Fruit fly (Drosophila melanogaster) whole organism, wandering third instar larva: Measurements from ENCODE around the gene sofe.

Experiments
- Abd-B ChIP-seq: fragments of >200 bp; optimal IDR thresholded peaks from 2 replicates; lab custom pipeline; 2017; ENCODE audit warnings: missing biosample characterization, missing genetic modification characterization
- CG32264 ChIP-seq: fragments of 200-800 bp; sonication (Bioruptor generic); optimal IDR thresholded peaks from 2 replicates; lab custom pipeline; 2016; ENCODE audit warnings: missing biosample characterization, missing genetic modification characterization
- CG9705 ChIP-seq: fragments of 200-800 bp; sonication (Bioruptor generic); optimal IDR thresholded peaks from 2 replicates; lab custom pipeline; 2018; ENCODE audit warnings: missing biosample characterization, mild to moderate bottlenecking, missing genetic modification characterization
- Dfd ChIP-seq: fragments of >200 bp; optimal IDR thresholded peaks from 2 replicates; lab custom pipeline; 2017; ENCODE audit warnings: missing biosample characterization, missing genetic modification characterization
- Dif ChIP-seq: fragments of 200-275, 200-300 bp; sonication (Bioruptor generic); optimal IDR thresholded peaks from 2 replicates; lab custom pipeline; 2018; ENCODE audit warnings: missing biosample characterization, missing genetic modification characterization; ENCODE audit not compliant: partially characterized antibody
- GATAd ChIP-seq: sonication (Bioruptor generic); optimal IDR thresholded peaks from 2 replicates; lab custom pipeline; 2016; ENCODE audit warnings: missing biosample characterization, missing genetic modification characterization
- HLH106 ChIP-seq: fragments of 200-800 bp; optimal IDR thresholded peaks from 3 replicates; lab custom pipeline; 2019; ENCODE audit warnings: missing biosample characterization, mild to moderate bottlenecking, missing genetic modification characterization, moderate library complexity
- Hr78 ChIP-seq: fragments of >200 bp; optimal IDR thresholded peaks from 2 replicates; lab custom pipeline; 2017; ENCODE audit warnings: missing biosample characterization, missing genetic modification characterization
- Hr83 ChIP-seq: fragments of 200-300 bp; sonication (Bioruptor generic); optimal IDR thresholded peaks from 2 replicates; lab custom pipeline; 2016; ENCODE audit warnings: missing biosample characterization, mild to moderate bottlenecking, missing genetic modification characterization, moderate library complexity; ENCODE audit not compliant: poor library complexity, severe bottlenecking
- Jra ChIP-seq: sonication (Bioruptor generic); optimal IDR thresholded peaks from 2 replicates; lab custom pipeline; 2016; ENCODE audit warnings: missing biosample characterization, missing genetic modification characterization
- Mio ChIP-seq: sonication (Bioruptor generic); optimal IDR thresholded peaks from 2 replicates; lab custom pipeline; 2016; ENCODE audit warnings: missing biosample characterization, missing genetic modification characterization
- Myc ChIP-seq: fragments of >200 bp; optimal IDR thresholded peaks from 2 replicates; lab custom pipeline; 2017
- N ChIP-seq: fragments of >200 bp; optimal IDR thresholded peaks from 2 replicates; lab custom pipeline; 2018; ENCODE audit warnings: missing biosample characterization, missing external identifiers, missing genetic modification characterization
- OdsH ChIP-seq: fragments of 200-800 bp; sonication (Bioruptor generic); optimal IDR thresholded peaks from 2 replicates; lab custom pipeline; 2016; ENCODE audit warnings: missing biosample characterization, mild to moderate bottlenecking, missing genetic modification characterization
- Rel ChIP-seq, 2 experiments: fragments of 200-800 bp; sonication (Bioruptor generic) in 1 of 2; optimal IDR thresholded peaks; 2 replicates in 1 of 2; 3 replicates in 1 of 2; lab custom pipeline; 2016 to 2019; ENCODE audit warnings: mild to moderate bottlenecking in 2 of 2, missing biosample characterization in 2 of 2, missing genetic modification characterization in 2 of 2, moderate library complexity in 1 of 2
- Sp1 ChIP-seq: fragments of 200-800 bp; sonication (Bioruptor generic); optimal IDR thresholded peaks from 3 replicates; lab custom pipeline; 2019; ENCODE audit warnings: missing biosample characterization, mild to moderate bottlenecking, missing genetic modification characterization, moderate library complexity
- Vsx2 ChIP-seq: fragments of 200-300, 225-300 bp; sonication (Bioruptor generic); optimal IDR thresholded peaks from 2 replicates; lab custom pipeline; 2018; ENCODE audit warnings: missing biosample characterization, missing genetic modification characterization; ENCODE audit not compliant: partially characterized antibody
- br ChIP-seq: fragments of 200-800 bp; sonication (Bioruptor generic); optimal IDR thresholded peaks from 2 replicates; lab custom pipeline; 2016; ENCODE audit warnings: missing biosample characterization, missing genetic modification characterization
- dl ChIP-seq, 2 experiments: fragments of 175-275, 200-275 bp in 1 of 2; fragments of 200-275 bp in 1 of 2; sonication (Bioruptor generic); optimal IDR thresholded peaks; lab custom pipeline; 2018; ENCODE audit warnings: mild to moderate bottlenecking in 2 of 2, missing biosample characterization in 2 of 2, missing genetic modification characterization in 2 of 2, moderate library complexity in 2 of 2; ENCODE audit not compliant: partially characterized antibody in 2 of 2, insufficient read depth in 1 of 2
- dmrt93B ChIP-seq: fragments of 200-800 bp; sonication (Bioruptor generic); optimal IDR thresholded peaks from 2 replicates; lab custom pipeline; 2018; ENCODE audit warnings: missing biosample characterization, mild to moderate bottlenecking, missing genetic modification characterization
- dsf ChIP-seq: sonication (Bioruptor generic); optimal IDR thresholded peaks from 2 replicates; lab custom pipeline; 2016; ENCODE audit warnings: missing biosample characterization, missing genetic modification characterization, borderline replicate concordance
- ey ChIP-seq: fragments of 200-800 bp; sonication (Bioruptor generic); optimal IDR thresholded peaks from 2 replicates; lab custom pipeline; 2016; ENCODE audit warnings: missing biosample characterization, missing genetic modification characterization
- foxo ChIP-seq, 2 experiments: fragments of 200-800 bp; sonication (Bioruptor generic); optimal IDR thresholded peaks; 2 replicates in 1 of 2; 3 replicates in 1 of 2; lab custom pipeline; 2016 to 2017; ENCODE audit warnings: missing biosample characterization in 2 of 2, missing genetic modification characterization in 2 of 2
- fru ChIP-seq: fragments of 200-800 bp; sonication (Bioruptor generic); optimal IDR thresholded peaks from 3 replicates; lab custom pipeline; 2016; ENCODE audit warnings: missing biosample characterization, mild to moderate bottlenecking, missing genetic modification characterization
- h ChIP-seq: fragments of 200-800 bp; sonication (Bioruptor generic); optimal IDR thresholded peaks from 3 replicates; lab custom pipeline; 2016; ENCODE audit warnings: missing biosample characterization, mild to moderate bottlenecking, missing genetic modification characterization
- jim ChIP-seq: fragments of 175-275, 200-325 bp; sonication (Bioruptor generic); optimal IDR thresholded peaks from 2 replicates; lab custom pipeline; 2016; ENCODE audit warnings: missing biosample characterization, mild to moderate bottlenecking, missing genetic modification characterization
- lola ChIP-seq: fragments of >200 bp; optimal IDR thresholded peaks from 2 replicates; lab custom pipeline; 2017; ENCODE audit warnings: missing biosample characterization, missing genetic modification characterization
- pan ChIP-seq: fragments of >200 bp; optimal IDR thresholded peaks from 2 replicates; lab custom pipeline; 2017
- psq ChIP-seq: fragments of 200-800 bp; sonication (Bioruptor generic); optimal IDR thresholded peaks from 3 replicates; lab custom pipeline; 2017; ENCODE audit warnings: missing biosample characterization, mild to moderate bottlenecking, missing genetic modification characterization, moderate library complexity
- rgr ChIP-seq: fragments of 200-800 bp; sonication (Bioruptor generic); optimal IDR thresholded peaks from 3 replicates; lab custom pipeline; 2016; ENCODE audit warnings: missing biosample characterization, mild to moderate bottlenecking, missing genetic modification characterization
- sage ChIP-seq: fragments of 200-800 bp; sonication (Bioruptor generic); optimal IDR thresholded peaks from 2 replicates; lab custom pipeline; 2016; ENCODE audit warnings: missing biosample characterization, mild to moderate bottlenecking, missing genetic modification characterization
- sv ChIP-seq: fragments of 200-800 bp; sonication (Bioruptor generic); optimal IDR thresholded peaks from 3 replicates; lab custom pipeline; 2016; ENCODE audit warnings: missing biosample characterization, missing genetic modification characterization
- tai ChIP-seq: sonication (Bioruptor generic); optimal IDR thresholded peaks from 2 replicates; lab custom pipeline; 2016; ENCODE audit warnings: missing biosample characterization, missing genetic modification characterization
- usp ChIP-seq: fragments of >200 bp; optimal IDR thresholded peaks from 2 replicates; lab custom pipeline; 2017; ENCODE audit warnings: missing biosample characterization, missing genetic modification characterization
- woc ChIP-seq: sonication (Bioruptor generic); optimal IDR thresholded peaks from 2 replicates; lab custom pipeline; 2016; ENCODE audit warnings: missing biosample characterization, mild to moderate bottlenecking, missing genetic modification characterization

The sofe gene

DNA sequence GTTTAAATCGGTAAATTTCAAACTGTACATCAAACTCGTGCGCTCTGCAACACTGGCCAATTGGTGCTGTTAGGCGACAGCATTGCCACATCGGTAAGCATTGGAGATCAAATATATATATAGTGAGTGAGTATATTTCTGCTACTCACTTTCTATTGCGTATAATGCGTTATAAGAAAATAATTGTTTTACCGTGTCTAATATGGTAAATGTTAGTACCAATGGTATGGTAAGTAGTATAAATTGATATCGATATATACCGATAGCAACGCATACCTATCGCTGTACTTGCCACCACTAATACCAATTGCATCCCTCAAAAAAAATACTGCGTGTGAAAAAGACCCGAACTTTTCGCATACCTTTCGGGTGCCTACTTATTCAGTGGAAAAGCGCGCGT, at the start of gene sofe, which contains the start of gene CG2186:
TSS of gene sofe (minus strand) at position 38 of the 400 bp plus-strand sequence.
TSS of gene CG2186 (plus strand) at position 280 of the 400 bp plus-strand sequence.
- peak; percentile 69 for TF ChIP-seq rgr
- no peak for TF ChIP-seq pan (lab: Kevin White, UChicago)
- no peak for TF ChIP-seq Vsx2 (GFP tag; lab: Kevin White, UChicago)
- peak; percentile 41 for TF ChIP-seq Sp1 (GFP tag; lab: Kevin White, UChicago)
- TF ChIP-seq GATAd (GFP tag; lab: Kevin White, UChicago), result peak; percentile 9
- no peak for TF ChIP-seq sage (GFP tag; lab: Kevin White, UChicago)
- TF ChIP-seq tai (GFP tag; lab: Kevin White, UChicago), result no peak
- TF ChIP-seq dsf (GFP tag; lab: Kevin White, UChicago), result no peak
- TF ChIP-seq fru (GFP tag; lab: Kevin White, UChicago), result peak; percentile 55
- TF ChIP-seq Dfd (GFP tag; lab: Kevin White, UChicago), result no peak
- TF ChIP-seq Rel (GFP tag; optimal IDR thresholded peaks at IDR 0.05; lab: Kevin White, UChicago), result no peak
- peak; percentile 73 for TF ChIP-seq Rel (tag; optimal IDR thresholded peaks at IDR 0.05; lab: Kevin White, UChicago)
- peak; percentile 58 for TF ChIP-seq HLH106
- no peak for TF ChIP-seq N (GFP tag; lab: Kevin White, UChicago)
- TF ChIP-seq Jra (GFP tag; lab: Kevin White, UChicago), result no peak
- no peak for TF ChIP-seq usp (GFP tag; lab: Kevin White, UChicago)
- no peak for TF ChIP-seq Hr78 (GFP tag; lab: Kevin White, UChicago)
- TF ChIP-seq sv (GFP tag; lab: Kevin White, UChicago), result peak; percentile 42
- TF ChIP-seq jim (GFP tag; lab: Kevin White, UChicago), result no peak
- peak; percentile 25 for TF ChIP-seq br (GFP tag; lab: Kevin White, UChicago)
- TF ChIP-seq woc (GFP tag; lab: Kevin White, UChicago), result peak; percentile 42
- TF ChIP-seq Mio (GFP tag; lab: Kevin White, UChicago), result no peak
- no peak for TF ChIP-seq Abd-B (GFP tag; lab: Kevin White, UChicago)
- TF ChIP-seq lola (GFP tag; lab: Kevin White, UChicago), result no peak
- TF ChIP-seq h (GFP tag; lab: Kevin White, UChicago), result peak; percentile 62
- peak; percentile 39 for TF ChIP-seq psq (GFP tag; lab: Kevin White, UChicago)
- TF ChIP-seq Hr83 (GFP tag; lab: Kevin White, UChicago), result peak; percentile 30
- peak; percentile 57 for TF ChIP-seq CG9705 (GFP tag; lab: Kevin White, UChicago)
- peak; percentile 16 for TF ChIP-seq Myc (lab: Kevin White, UChicago)
- TF ChIP-seq dmrt93B (GFP tag; lab: Kevin White, UChicago), result no peak
- peak; percentile 63 for TF ChIP-seq ey (GFP tag; lab: Kevin White, UChicago)
- peak; percentile 7 for TF ChIP-seq OdsH (GFP tag; lab: Kevin White, UChicago)
- TF ChIP-seq foxo (GFP tag; optimal IDR thresholded peaks at IDR 0.05; lab: Kevin White, UChicago), result peak in 1 of 2 experiments; percentile 72
- TF ChIP-seq Dif, result no peak
- no peak for TF ChIP-seq CG32264

DNA sequence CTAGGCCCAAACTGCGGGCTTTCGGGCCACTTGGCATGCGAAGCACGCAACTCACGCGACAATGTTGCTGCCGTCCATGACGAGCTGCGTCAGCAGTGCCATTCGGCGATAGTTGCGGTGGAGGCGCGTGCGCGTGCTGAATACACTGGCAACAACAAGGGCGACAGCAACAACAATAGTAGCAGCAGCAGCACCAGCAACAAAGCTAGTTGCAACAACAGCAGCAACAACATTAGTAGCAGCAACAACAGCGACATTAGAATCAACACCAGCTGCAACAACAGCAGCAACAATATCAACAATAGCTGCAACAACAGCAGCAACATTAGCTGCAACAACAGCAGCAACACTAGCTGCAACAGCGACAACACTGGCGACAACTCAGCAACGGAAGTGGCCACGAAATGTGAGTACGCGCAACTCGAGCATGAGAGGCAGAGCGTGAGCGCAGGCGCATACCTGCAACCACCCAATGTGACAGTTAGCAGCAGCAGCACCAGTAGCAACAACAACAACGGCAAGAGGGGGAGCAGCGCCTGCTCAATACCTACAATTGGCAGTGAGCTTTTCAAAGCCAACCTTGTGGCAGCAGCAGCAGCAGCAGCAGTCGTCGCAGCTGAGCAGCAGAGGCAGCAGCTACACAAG, 49.1 kb upstream of the sofe start:
- TF ChIP-seq psq (GFP tag; lab: Kevin White, UChicago) (no peak), Dfd (GFP tag; lab: Kevin White, UChicago) (peak; percentile 36)
- TF ChIP-seq, all 38 proteins: peak for 1

DNA sequence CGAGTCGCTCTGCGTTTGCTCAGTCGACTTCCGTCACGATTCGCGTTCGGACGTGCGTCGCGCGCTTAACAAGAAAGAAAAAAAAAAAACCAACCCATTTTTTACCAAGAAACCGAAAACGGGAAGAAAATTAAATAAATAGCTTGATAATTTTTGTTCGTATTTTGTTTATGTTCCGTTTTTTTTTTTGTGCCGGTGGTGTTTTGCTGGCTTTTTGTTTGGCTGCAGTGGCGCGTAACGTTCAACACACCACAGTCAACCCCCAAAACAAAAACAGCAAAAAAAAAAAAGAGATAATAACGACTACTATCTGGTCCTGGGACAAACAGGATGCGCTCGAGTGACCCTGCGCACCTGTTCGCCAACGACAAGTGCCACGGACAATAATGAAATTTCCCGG, 48.3 kb upstream of the sofe start, which contains the start of gene CG43901:
TSS of gene CG43901 (plus strand) at position 301 of the 400 bp plus-strand sequence.
- TF ChIP-seq jim (GFP tag; lab: Kevin White, UChicago) (no peak), Dif (no peak), pan (lab: Kevin White, UChicago) (no peak), N (GFP tag; lab: Kevin White, UChicago) (no peak), br (GFP tag; lab: Kevin White, UChicago) (no peak), rgr (no peak), Jra (GFP tag; lab: Kevin White, UChicago) (no peak), Sp1 (GFP tag; lab: Kevin White, UChicago) (no peak), dl (GFP tag; optimal IDR thresholded peaks at IDR 0.05; lab: Kevin White, UChicago; ENCODE audit: insufficient read depth in 1 of 2, partially characterized antibody in 2 of 2) (no peak)
